Worm (Caenorhabditis elegans) whole organism, L2 larva: ENCODE results near the gene frpr-11.

Experiments
- alr-1 ChIP-seq: fragments of 150-350 bp; optimal IDR thresholded peaks from 2 replicates; lab custom pipeline; 2014; ENCODE audit warnings: missing biosample characterization, missing genetic modification characterization
- ama-1 ChIP-seq: fragments of 150-350 bp; optimal IDR thresholded peaks from 2 replicates; lab custom pipeline; 2018; ENCODE audit warnings: inconsistent platforms
- ceh-82 ChIP-seq: fragments of 150-350 bp; optimal IDR thresholded peaks from 2 replicates; lab custom pipeline; 2014; ENCODE audit warnings: missing biosample characterization, missing genetic modification characterization
- egl-27 ChIP-seq: sonication (generic microtip); optimal IDR thresholded peaks from 3 replicates; lab custom pipeline; 2017; ENCODE audit warnings: missing biosample characterization, missing genetic modification reagents, missing genetic modification characterization
- lin-39 ChIP-seq: fragments of 150-350 bp; optimal IDR thresholded peaks from 2 replicates; lab custom pipeline; 2014; ENCODE audit warnings: missing biosample characterization, missing genetic modification reagents, missing genetic modification characterization
- nhr-77 ChIP-seq: fragments of 150-350 bp; optimal IDR thresholded peaks from 2 replicates; lab custom pipeline; 2014; ENCODE audit warnings: missing biosample characterization, missing genetic modification characterization
- snpc-4 ChIP-seq: fragments of 150-350 bp; optimal IDR thresholded peaks from 2 replicates; lab custom pipeline; 2014; ENCODE audit warnings: missing biosample characterization, missing genetic modification characterization
- unc-62 ChIP-seq: fragments of 150-350 bp; optimal IDR thresholded peaks from 2 replicates; lab custom pipeline; 2014; ENCODE audit warnings: missing biosample characterization, missing genetic modification reagents, missing genetic modification characterization

DNA sequence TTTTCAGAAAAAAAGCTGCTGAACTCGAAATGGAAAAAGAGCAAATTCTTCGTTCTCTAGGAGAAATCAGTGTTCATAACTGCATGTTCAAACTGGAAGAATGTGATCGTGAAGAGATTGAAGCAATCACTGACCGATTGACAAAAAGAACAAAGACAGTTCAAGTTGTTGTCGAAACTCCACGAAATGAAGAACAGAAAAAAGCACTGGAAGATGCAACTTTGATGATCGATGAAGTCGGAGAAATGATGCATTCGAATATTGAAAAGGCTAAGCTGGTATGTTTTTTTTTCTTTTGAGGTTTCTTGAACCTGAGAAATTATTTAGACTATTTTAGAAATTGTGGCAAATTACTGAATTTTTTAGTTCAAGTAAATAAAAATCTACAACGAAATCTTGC is 31.4 kb downstream of the frpr-11 start:
- TF ChIP-seq egl-27 (no peak), lin-39 (tag; lab: Kevin White, UChicago) (no peak), ama-1 (peak; percentile 11), alr-1 (tag; lab: Kevin White, UChicago) (no peak), unc-62 (GFP tag; lab: Kevin White, UChicago) (no peak), nhr-77 (tag; lab: Kevin White, UChicago) (no peak), snpc-4 (tag; lab: Kevin White, UChicago) (no peak), ceh-82 (tag; lab: Kevin White, UChicago) (no peak)
